Worm (Caenorhabditis elegans) whole organism, mixed stage, embryonic: ENCODE data around the gene srr-1.

Source experiments
- blmp-1 ChIP-seq: fragments of 150-350 bp; optimal IDR thresholded peaks from 2 replicates; lab custom pipeline; 2014; ENCODE audit warnings: missing biosample characterization, missing genetic modification characterization
- lin-32 ChIP-seq: fragments of 200-800 bp; sonication (Bioruptor generic); optimal IDR thresholded peaks from 2 replicates; lab custom pipeline; 2018; ENCODE audit warnings: mild to moderate bottlenecking, missing genetic modification characterization, missing compliant biosample characterization
- nhr-12 ChIP-seq: fragments of 150-350 bp; optimal IDR thresholded peaks from 2 replicates; lab custom pipeline; 2014; ENCODE audit warnings: missing biosample characterization, missing genetic modification characterization
- nhr-76 ChIP-seq: sonication (generic microtip); optimal IDR thresholded peaks from 2 replicates; lab custom pipeline; 2017; ENCODE audit warnings: missing biosample characterization, missing genetic modification characterization
- unc-39 ChIP-seq: fragments of 150-350 bp; optimal IDR thresholded peaks from 2 replicates; lab custom pipeline; 2014; ENCODE audit warnings: missing biosample characterization, missing genetic modification characterization
- unc-62 ChIP-seq: fragments of 150-350 bp; optimal IDR thresholded peaks from 2 replicates; lab custom pipeline; 2014; ENCODE audit warnings: missing biosample characterization, missing genetic modification reagents, missing genetic modification characterization
- zip-8 ChIP-seq: fragments of 150-350 bp; optimal IDR thresholded peaks from 2 replicates; lab custom pipeline; 2014; ENCODE audit warnings: missing biosample characterization, missing genetic modification characterization
- ztf-11 ChIP-seq: fragments of 150-350 bp; optimal IDR thresholded peaks from 2 replicates; lab custom pipeline; 2014; ENCODE audit warnings: missing biosample characterization, missing genetic modification characterization

DNA sequence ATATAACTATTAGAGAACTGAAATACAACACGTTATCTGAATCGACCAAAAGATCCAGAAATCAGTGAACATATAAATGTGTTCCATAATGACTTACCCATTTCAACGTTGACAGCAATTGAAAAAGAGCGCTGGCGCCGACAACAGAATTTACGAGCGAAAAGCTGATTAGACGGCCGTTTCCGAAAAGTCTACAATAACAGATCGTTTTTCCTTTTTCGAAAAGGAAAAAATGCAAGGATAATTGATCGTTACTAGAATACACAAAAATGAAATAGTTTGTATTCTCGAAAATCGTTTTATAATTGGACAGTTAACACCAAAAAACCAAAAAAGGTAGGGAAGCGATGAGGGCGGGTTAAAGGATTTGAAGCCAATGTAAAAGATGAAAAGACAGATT, at the start of gene srr-1:
- TF ChIP-seq nhr-12 (tag; lab: Kevin White, UChicago) (no peak), blmp-1 (tag; lab: Kevin White, UChicago) (no peak), nhr-76 (no peak), unc-39 (tag; lab: Kevin White, UChicago) (no peak), lin-32 (GFP tag; lab: Kevin White, UChicago) (no peak), ztf-11 (tag; lab: Kevin White, UChicago) (no peak), unc-62 (GFP tag; lab: Kevin White, UChicago) (no peak), zip-8 (tag; lab: Kevin White, UChicago) (no peak)
